Worm (Caenorhabditis elegans): ENCODE results near the gene D1086.9.
"Not testable (repeated sequence)": the region's sequence is repeated elsewhere in the genome, so short reads cannot be mapped to it uniquely, and the experiment has no call there.

The D1086.9 gene

ce11 chrV:14137766-14138165, 33.7 kb downstream of the D1086.9 start, which contains the start of gene AH10.4:
TSS of gene AH10.4 (minus strand) at chrV:14137866.
- not testable (repeated sequence) for TF ChIP-seq fkh-2 (tag; optimal IDR thresholded peaks at IDR 0.05); fkh-10 (GFP tag; optimal IDR thresholded peaks at IDR 0.05); nhr-77 (tag; optimal IDR thresholded peaks at IDR 0.05)

- TF ChIP-seq hmg-11 (tag; optimal IDR thresholded peaks at IDR 0.05) = peak; percentile 23
- no peak for TF ChIP-seq pqm-1 (tag; optimal IDR thresholded peaks at IDR 0.05)
- peak; percentile 40 for TF ChIP-seq lin-39 (tag; optimal IDR thresholded peaks at IDR 0.05)
- no peak for TF ChIP-seq mdl-1 (tag; optimal IDR thresholded peaks at IDR 0.05)
- peak; percentile 16 for TF ChIP-seq lin-15B (tag; optimal IDR thresholded peaks at IDR 0.05)
- TF ChIP-seq ama-1 (optimal IDR thresholded peaks at IDR 0.05) = peak; percentile 5
- TF ChIP-seq nhr-25 (tag; optimal IDR thresholded peaks at IDR 0.05) = peak; percentile 23
- TF ChIP-seq egl-5 (tag; optimal IDR thresholded peaks at IDR 0.05) = no peak
These were observed 35.4 kb downstream of the D1086.9 start for ce11 chrV:14139252-14140100.

ce11 chrV:14140733-14141132, 36.7 kb downstream of the D1086.9 start:
- no peak for TF ChIP-seq eor-1 (tag; optimal IDR thresholded peaks at IDR 0.05)
- TF ChIP-seq fkh-10 (GFP tag; optimal IDR thresholded peaks at IDR 0.05) = peak; percentile 82

- TF ChIP-seq zag-1 (tag; optimal IDR thresholded peaks at IDR 0.05) (no peak), nhr-25 (tag; optimal IDR thresholded peaks at IDR 0.05) (no peak), fkh-10 (GFP tag; optimal IDR thresholded peaks at IDR 0.05) (no peak), nhr-11 (tag; optimal IDR thresholded peaks at IDR 0.05) (no peak), elt-2 (tag; optimal IDR thresholded peaks at IDR 0.05) (no peak), eor-1 (tag; optimal IDR thresholded peaks at IDR 0.05) (no peak), mdl-1 (tag; optimal IDR thresholded peaks at IDR 0.05) (no peak), ceh-28 (tag; optimal IDR thresholded peaks at IDR 0.05) (no peak), lin-15B (tag; optimal IDR thresholded peaks at IDR 0.05) (no peak), aly-2 (tag; optimal IDR thresholded peaks at IDR 0.05) (no peak)
These were observed 37.8 kb downstream of the D1086.9 start for ce11 chrV:14141846-14142245.

- no peak for TF ChIP-seq jun-1 (tag; optimal IDR thresholded peaks at IDR 0.05)
- no peak for TF ChIP-seq lsy-12 (tag; optimal IDR thresholded peaks at IDR 0.05)
- peak; percentile 77 for TF ChIP-seq fkh-10 (GFP tag; optimal IDR thresholded peaks at IDR 0.05)
- TF ChIP-seq egl-5 (tag; optimal IDR thresholded peaks at IDR 0.05) = no peak
- TF ChIP-seq nhr-12 (tag; optimal IDR thresholded peaks at IDR 0.05) = no peak
- no peak for TF ChIP-seq nhr-11 (tag; optimal IDR thresholded peaks at IDR 0.05)
- TF ChIP-seq ztf-11 (tag; optimal IDR thresholded peaks at IDR 0.05) = no peak
- TF ChIP-seq nhr-237 (tag; optimal IDR thresholded peaks at IDR 0.05) = no peak
- peak; percentile 48 for TF ChIP-seq tbx-2 (tag; optimal IDR thresholded peaks at IDR 0.05)
- no peak for TF ChIP-seq egl-27 (tag; optimal IDR thresholded peaks at IDR 0.05)
- TF ChIP-seq daf-12 (tag; optimal IDR thresholded peaks at IDR 0.05) = no peak
- no peak for TF ChIP-seq lin-39 (tag; optimal IDR thresholded peaks at IDR 0.05)
- no peak for TF ChIP-seq nhr-23 (tag; optimal IDR thresholded peaks at IDR 0.05)
- TF ChIP-seq ceh-28 (tag; optimal IDR thresholded peaks at IDR 0.05) = no peak
- TF ChIP-seq hmg-11 (tag; optimal IDR thresholded peaks at IDR 0.05) = peak; percentile 58
- TF ChIP-seq ztf-4 (tag; optimal IDR thresholded peaks at IDR 0.05) = no peak
- TF ChIP-seq elt-3 (tag; optimal IDR thresholded peaks at IDR 0.05) = no peak
- no peak for TF ChIP-seq ama-1 (optimal IDR thresholded peaks at IDR 0.05)
- no peak for TF ChIP-seq R02D3.7 (tag; optimal IDR thresholded peaks at IDR 0.05)
- TF ChIP-seq nhr-77 (tag; optimal IDR thresholded peaks at IDR 0.05) = no peak
- TF ChIP-seq mdl-1 (tag; optimal IDR thresholded peaks at IDR 0.05) = no peak
- TF ChIP-seq skn-1 (tag; optimal IDR thresholded peaks at IDR 0.05) = no peak
- TF ChIP-seq nhr-28 (tag; optimal IDR thresholded peaks at IDR 0.05) = no peak
- no peak for TF ChIP-seq elt-2 (tag; optimal IDR thresholded peaks at IDR 0.05)
- TF ChIP-seq ceh-9 (tag; optimal IDR thresholded peaks at IDR 0.05) = no peak
- TF ChIP-seq unc-62 (GFP tag; optimal IDR thresholded peaks at IDR 0.05) = no peak
- TF ChIP-seq nhr-67 (tag; optimal IDR thresholded peaks at IDR 0.05) = no peak
- TF ChIP-seq nhr-43 (tag; optimal IDR thresholded peaks at IDR 0.05; ENCODE audit: poor library complexity, severe bottlenecking) = no peak
- no peak for TF ChIP-seq snpc-4 (tag; optimal IDR thresholded peaks at IDR 0.05)
- no peak for TF ChIP-seq ZK546.5 (tag; optimal IDR thresholded peaks at IDR 0.05)
- no peak for TF ChIP-seq mml-1 (tag; optimal IDR thresholded peaks at IDR 0.05)
- TF ChIP-seq sea-2 (GFP tag; optimal IDR thresholded peaks at IDR 0.05) = no peak
- TF ChIP-seq nhr-25 (tag; optimal IDR thresholded peaks at IDR 0.05) = no peak
- no peak for TF ChIP-seq ceh-16 (tag; optimal IDR thresholded peaks at IDR 0.05)
- peak; percentile 53 for TF ChIP-seq nfya-1 (tag; optimal IDR thresholded peaks at IDR 0.05; ENCODE audit: insufficient read depth)
- TF ChIP-seq zag-1 (tag; optimal IDR thresholded peaks at IDR 0.05) = no peak
- peak; percentile 38 for TF ChIP-seq lin-15B (tag; optimal IDR thresholded peaks at IDR 0.05)
- no peak for TF ChIP-seq fkh-2 (tag; optimal IDR thresholded peaks at IDR 0.05)
- TF ChIP-seq fos-1 (tag; optimal IDR thresholded peaks at IDR 0.05) = no peak
These were observed 39.6 kb downstream of the D1086.9 start for ce11 chrV:14143634-14144033.
